Fruit fly (Drosophila melanogaster) whole organism, embryonic: ENCODE results near the gene CAH3.

ENCODE experiments used
- Adf1 ChIP-seq: fragments of 200-800 bp; sonication (Bioruptor generic); IDR thresholded peaks from 2 replicates; pipeline ENCODE4 v1.3.6; 2022; ENCODE audit warnings: missing biosample characterization, missing genetic modification characterization
- B-H2 ChIP-seq: fragments of 200-800 bp; sonication (Bioruptor generic); optimal IDR thresholded peaks from 2 replicates; lab custom pipeline; 2018; ENCODE audit warnings: missing biosample characterization, mild to moderate bottlenecking, missing genetic modification characterization
- BEAF-32 ChIP-seq: fragments of 200-800 bp; sonication (Bioruptor generic); optimal IDR thresholded peaks from 3 replicates; lab custom pipeline; 2017; ENCODE audit warnings: missing biosample characterization, missing genetic modification characterization, mild to moderate bottlenecking, moderate library complexity, missing genetic modification reagents
- Blimp-1 ChIP-seq: fragments of 200-800 bp; sonication (Bioruptor generic); optimal IDR thresholded peaks from 3 replicates; lab custom pipeline; 2018; ENCODE audit warnings: missing biosample characterization, missing genetic modification characterization, mild to moderate bottlenecking, moderate library complexity, missing genetic modification reagents
- CG11085 ChIP-seq: fragments of 200-800 bp; sonication (Bioruptor generic); IDR thresholded peaks from 2 replicates; pipeline ENCODE4 v1.3.6; 2022; ENCODE audit warnings: missing biosample characterization, missing genetic modification characterization
- CG12769 ChIP-seq: fragments of 200-800 bp; sonication (Bioruptor generic); optimal IDR thresholded peaks from 2 replicates; lab custom pipeline; 2019; ENCODE audit warnings: missing biosample characterization, mild to moderate bottlenecking, missing genetic modification characterization, moderate library complexity
- CG13894 ChIP-seq: fragments of 200-800 bp; sonication (Bioruptor generic); optimal IDR thresholded peaks from 3 replicates; lab custom pipeline; 2018; ENCODE audit warnings: missing biosample characterization, mild to moderate bottlenecking, missing genetic modification characterization, moderate library complexity
- CG14441 ChIP-seq: fragments of 200-800 bp; sonication (Bioruptor generic); IDR thresholded peaks from 2 replicates; pipeline ENCODE4 v1.3.6; 2022; ENCODE audit warnings: missing biosample characterization, missing genetic modification characterization
- CG16779 ChIP-seq: fragments of 200-800 bp; sonication (Bioruptor generic); IDR thresholded peaks from 2 replicates; pipeline ENCODE4 v1.3.6; 2022; ENCODE audit warnings: missing biosample characterization, missing genetic modification characterization
- CG17328 ChIP-seq: fragments of 200-800 bp; sonication (Bioruptor generic); IDR thresholded peaks from 2 replicates; pipeline ENCODE4 v1.3.6; 2022; ENCODE audit warnings: missing biosample characterization, missing genetic modification characterization
- CG17612 ChIP-seq: fragments of 200-800 bp; sonication (Bioruptor generic); IDR thresholded peaks from 2 replicates; pipeline ENCODE4 v1.3.6; 2022; ENCODE audit warnings: missing biosample characterization, missing genetic modification characterization
- CG2712 ChIP-seq: fragments of 200-800 bp; optimal IDR thresholded peaks from 3 replicates; lab custom pipeline; 2019; ENCODE audit warnings: missing biosample characterization, mild to moderate bottlenecking, missing genetic modification characterization, moderate library complexity
- CG30431 ChIP-seq: fragments of 200-800 bp; sonication (Bioruptor generic); optimal IDR thresholded peaks from 2 replicates; lab custom pipeline; 2017; ENCODE audit warnings: missing biosample characterization, missing genetic modification characterization
- CG32767 ChIP-seq: fragments of 200-800 bp; sonication (Bioruptor generic); IDR thresholded peaks from 2 replicates; pipeline ENCODE4 v1.3.6; 2022; ENCODE audit warnings: missing biosample characterization, missing genetic modification characterization
- CG7271 ChIP-seq: fragments of 200-800 bp; sonication (Bioruptor generic); optimal IDR thresholded peaks from 2 replicates; lab custom pipeline; 2018; ENCODE audit warnings: missing biosample characterization, mild to moderate bottlenecking, missing genetic modification characterization, moderate library complexity
- CG7987 ChIP-seq: fragments of 200-800 bp; sonication (Bioruptor generic); optimal IDR thresholded peaks from 2 replicates; lab custom pipeline; 2018; ENCODE audit warnings: missing biosample characterization, mild to moderate bottlenecking, missing genetic modification characterization, moderate library complexity
- CHES-1-like ChIP-seq: fragments of 200-800 bp; sonication (Bioruptor generic); optimal IDR thresholded peaks from 2 replicates; lab custom pipeline; 2016; ENCODE audit warnings: missing biosample characterization, missing genetic modification characterization
- Chrac-16 ChIP-seq: fragments of 200-800 bp; sonication (Bioruptor generic); optimal IDR thresholded peaks from 3 replicates; lab custom pipeline; 2016; ENCODE audit warnings: missing biosample characterization, missing genetic modification characterization
- Med ChIP-seq: fragments of 200-800 bp; sonication (Bioruptor generic); peaks from one replicate; lab custom pipeline; 2016; ENCODE audit warnings: missing biosample characterization, missing genetic modification characterization, mild to moderate bottlenecking, inconsistent platforms, moderate library complexity
- Mrtf ChIP-seq: fragments of 200-800 bp; sonication (Bioruptor generic); IDR thresholded peaks from 3 replicates; pipeline ENCODE4 v1.3.6; 2022; ENCODE audit warnings: missing biosample characterization, missing genetic modification characterization
- Nf-YB ChIP-seq: fragments of 200-800 bp; sonication (Bioruptor generic); optimal IDR thresholded peaks from 3 replicates; lab custom pipeline; 2019; ENCODE audit warnings: missing biosample characterization, mild to moderate bottlenecking, missing genetic modification characterization, moderate library complexity
- Oli ChIP-seq: fragments of 200-800 bp; sonication (Bioruptor generic); optimal IDR thresholded peaks from 2 replicates; lab custom pipeline; 2018; ENCODE audit warnings: missing biosample characterization, mild to moderate bottlenecking, missing genetic modification characterization, moderate library complexity
- Ravus ChIP-seq: fragments of 200-800 bp; sonication (Bioruptor generic); IDR thresholded peaks from 2 replicates; pipeline ENCODE4 v1.3.6; 2022; ENCODE audit warnings: missing biosample characterization, missing genetic modification characterization
- Scr ChIP-seq: fragments of 200-800 bp; sonication (Bioruptor generic); IDR thresholded peaks from 2 replicates; pipeline ENCODE4 v1.3.6; 2022; ENCODE audit warnings: missing biosample characterization, missing genetic modification characterization; ENCODE audit not compliant: partially characterized antibody
- Xrp1 ChIP-seq: fragments of 200-800 bp; sonication (Bioruptor generic); IDR thresholded peaks from 2 replicates; pipeline ENCODE4 v1.3.6; 2022; ENCODE audit warnings: missing biosample characterization, missing genetic modification characterization
- az2 ChIP-seq: fragments of 200-800 bp; sonication (Bioruptor generic); optimal IDR thresholded peaks from 3 replicates; lab custom pipeline; 2016; ENCODE audit warnings: missing biosample characterization, missing genetic modification characterization
- bsh ChIP-seq, 2 experiments: fragments of 200-800 bp; sonication (Bioruptor generic); optimal IDR thresholded peaks; 2 replicates each; lab custom pipeline; 2017 to 2018; ENCODE audit warnings: mild to moderate bottlenecking in 2 of 2, missing biosample characterization in 2 of 2, missing genetic modification characterization in 2 of 2, moderate library complexity in 1 of 2
- cad ChIP-seq: fragments of >200 bp; optimal IDR thresholded peaks from 2 replicates; lab custom pipeline; 2017; ENCODE audit warnings: missing biosample characterization, missing genetic modification characterization
- ci ChIP-seq: fragments of 200-800 bp; sonication (Bioruptor generic); IDR thresholded peaks from 3 replicates; pipeline ENCODE4 v1.3.6; 2022; ENCODE audit warnings: missing biosample characterization, missing genetic modification characterization
- gem ChIP-seq: fragments of 200-800 bp; sonication (Bioruptor generic); optimal IDR thresholded peaks from 2 replicates; lab custom pipeline; 2019; ENCODE audit warnings: missing biosample characterization, mild to moderate bottlenecking, missing genetic modification characterization, moderate library complexity
- hkb ChIP-seq, 2 experiments: fragments of 200-800 bp in 1 of 2; fragments of >200 bp in 1 of 2; sonication (Bioruptor generic) in 1 of 2; IDR thresholded peaks in 1 of 2; optimal IDR thresholded peaks in 1 of 2; 2 replicates each; pipeline versions ENCODE4 v1.3.6 to Lab custom; 2017 to 2022; ENCODE audit warnings: missing biosample characterization in 1 of 2, missing genetic modification characterization in 1 of 2
- insv ChIP-seq, 2 experiments: fragments of 200-800 bp; sonication (Bioruptor generic); optimal IDR thresholded peaks; 3 replicates each; lab custom pipeline; 2016 to 2018; ENCODE audit warnings: missing biosample characterization in 2 of 2, missing genetic modification characterization in 2 of 2
- kay ChIP-seq: fragments of 200-800 bp; sonication (Bioruptor generic); optimal IDR thresholded peaks from 2 replicates; lab custom pipeline; 2016; ENCODE audit warnings: missing biosample characterization, missing genetic modification characterization
- nmo ChIP-seq: fragments of 200-800 bp; sonication (Bioruptor generic); optimal IDR thresholded peaks from 2 replicates; lab custom pipeline; 2018; ENCODE audit warnings: missing biosample characterization, mild to moderate bottlenecking, missing genetic modification characterization, moderate library complexity
- pb ChIP-seq: fragments of 200-800 bp; sonication (Bioruptor generic); optimal IDR thresholded peaks from 3 replicates; lab custom pipeline; 2016; ENCODE audit warnings: missing biosample characterization, missing genetic modification characterization
- pzg ChIP-seq: fragments of 200-800 bp; sonication (Bioruptor generic); optimal IDR thresholded peaks from 3 replicates; lab custom pipeline; 2018; ENCODE audit warnings: missing biosample characterization, mild to moderate bottlenecking, missing genetic modification characterization, moderate library complexity
- row ChIP-seq: fragments of 200-800 bp; sonication (Bioruptor generic); IDR thresholded peaks from 3 replicates; pipeline ENCODE4 v1.3.6; 2022; ENCODE audit warnings: missing biosample characterization, missing genetic modification characterization
- sens ChIP-seq: fragments of 200-800 bp; sonication (Bioruptor generic); peaks from one replicate; lab custom pipeline; 2016; ENCODE audit warnings: missing biosample characterization, missing genetic modification characterization
- sisA ChIP-seq: fragments of 200-800 bp; sonication (Bioruptor generic); IDR thresholded peaks from 2 replicates; pipeline ENCODE4 v1.3.6; 2022; ENCODE audit warnings: missing biosample characterization, missing genetic modification characterization
- slbo ChIP-seq: fragments of 200-800 bp; sonication (Bioruptor generic); IDR thresholded peaks from 2 replicates; pipeline ENCODE4 v1.3.6; 2022; ENCODE audit warnings: missing biosample characterization, missing genetic modification characterization
- sug ChIP-seq: fragments of 200-800 bp; optimal IDR thresholded peaks from 2 replicates; lab custom pipeline; 2019; ENCODE audit warnings: missing biosample characterization, mild to moderate bottlenecking, missing genetic modification characterization, moderate library complexity
- ttk ChIP-seq: fragments of 200-800 bp; sonication (Bioruptor generic); IDR thresholded peaks from 2 replicates; pipeline ENCODE4 v2.1.2; 2022; ENCODE audit warnings: missing biosample characterization, missing genetic modification characterization
- z ChIP-seq: fragments of 200-800 bp; sonication (Bioruptor generic); IDR thresholded peaks from 3 replicates; pipeline ENCODE4 v1.3.6; 2022; ENCODE audit warnings: missing biosample characterization, missing genetic modification characterization
- zfh1 ChIP-seq: fragments of 200-800 bp; sonication (Bioruptor generic); IDR thresholded peaks from 3 replicates; pipeline ENCODE4 v1.3.6; 2022; ENCODE audit warnings: missing biosample characterization, missing genetic modification characterization

The CAH3 gene

dm6 chrX:8728030-8728429 lies 47.0 kb downstream of the CAH3 start:
- TF ChIP-seq cad (GFP tag; lab: Kevin White, UChicago), result no peak
- TF ChIP-seq az2 (GFP tag; lab: Kevin White, UChicago), result no peak
- TF ChIP-seq ttk, result no peak
- TF ChIP-seq CG17612, result no peak
- no peak for TF ChIP-seq CG7271 (tag; lab: Kevin White, UChicago)
- no peak for TF ChIP-seq CG16779
- no peak for TF ChIP-seq insv (GFP tag; optimal IDR thresholded peaks at IDR 0.05; lab: Kevin White, UChicago)
- no peak for TF ChIP-seq Ravus (GFP tag; lab: Robert Waterston, UW)
- TF ChIP-seq slbo (GFP tag; lab: Robert Waterston, UW), result 0 out of 2 replicates have a peak, but pooled peaks have one; percentile 19
- TF ChIP-seq Oli (tag; lab: Kevin White, UChicago), result peak; percentile 3
- TF ChIP-seq CG32767 (GFP tag; lab: Robert Waterston, UW), result 0 out of 2 replicates have a peak, but pooled peaks have one; percentile 34
- no peak for TF ChIP-seq nmo
- TF ChIP-seq CG12769, result no peak
- no peak for TF ChIP-seq CG11085 (GFP tag; lab: Robert Waterston, UW)
- no peak for TF ChIP-seq Mrtf (GFP tag; lab: Robert Waterston, UW)
- no peak for TF ChIP-seq Adf1
- no peak for TF ChIP-seq CG13894 (tag; lab: Kevin White, UChicago)
- TF ChIP-seq zfh1 (GFP tag; lab: Robert Waterston, UW), result no peak
- TF ChIP-seq sug, result no peak
- no peak for TF ChIP-seq CG30431 (GFP tag; lab: Kevin White, UChicago)
- no peak for TF ChIP-seq CG7987 (GFP tag; lab: Kevin White, UChicago)
- TF ChIP-seq Blimp-1 (GFP tag; lab: Kevin White, UChicago), result peak; percentile 3
- TF ChIP-seq sisA (GFP tag; lab: Robert Waterston, UW), result peak; percentile 56; the same call in 1 of the 2 replicates
- no peak for TF ChIP-seq pzg
- TF ChIP-seq pb (GFP tag; lab: Kevin White, UChicago), result no peak
- TF ChIP-seq ci (GFP tag; lab: Robert Waterston, UW), result 0 out of 3 replicates have a peak, but pooled peaks have one; percentile 30
- no peak for TF ChIP-seq hkb (optimal IDR thresholded peaks at IDR 0.05; lab: Kevin White, UChicago)
- peak; percentile 19; the same call in 1 of the 2 replicates for TF ChIP-seq hkb (GFP tag; IDR thresholded peaks at IDR 0.05; lab: Robert Waterston, UW)
- no peak for TF ChIP-seq z (GFP tag; lab: Robert Waterston, UW)
- 0 out of 3 replicates have a peak, but pooled peaks have one; percentile 22 for TF ChIP-seq row (GFP tag; lab: Robert Waterston, UW)
- no peak for TF ChIP-seq Chrac-16 (GFP tag; lab: Kevin White, UChicago)
- 0 out of 2 replicates have a peak, but pooled peaks have one; percentile 25 for TF ChIP-seq CG14441
- peak; percentile 39 for TF ChIP-seq Med (GFP tag; lab: Kevin White, UChicago)
- no peak for TF ChIP-seq Nf-YB (GFP tag; lab: Kevin White, UChicago)
- TF ChIP-seq CG2712 (tag; lab: Kevin White, UChicago), result peak; percentile 15
- TF ChIP-seq CHES-1-like (GFP tag; lab: Kevin White, UChicago), result no peak
- TF ChIP-seq bsh (GFP tag; optimal IDR thresholded peaks at IDR 0.05; lab: Kevin White, UChicago), result peak in 1 of 2 experiments; percentile 39
- TF ChIP-seq Xrp1, result peak; percentile 31; the same call in 1 of the 2 replicates
- TF ChIP-seq gem, result peak; percentile 19
- TF ChIP-seq sens (GFP tag; lab: Kevin White, UChicago), result peak; percentile 79
- TF ChIP-seq BEAF-32 (GFP tag; lab: Kevin White, UChicago), result no peak
- TF ChIP-seq B-H2 (GFP tag; lab: Kevin White, UChicago), result no peak
- TF ChIP-seq kay (GFP tag; lab: Kevin White, UChicago), result no peak
- no peak for TF ChIP-seq Scr (GFP tag; lab: Robert Waterston, UW)
- peak; percentile 29; the same call in 1 of the 2 replicates for TF ChIP-seq CG17328
